Worm (Caenorhabditis elegans): Measurements from ENCODE around the gene Y47D7A.7.

- TF ChIP-seq mls-2 (tag; optimal IDR thresholded peaks at IDR 0.05) = no peak
- TF ChIP-seq lin-13 (tag; optimal IDR thresholded peaks at IDR 0.05) = no peak
- peak; percentile 93 for TF ChIP-seq ces-1 (GFP tag; optimal IDR thresholded peaks at IDR 0.05)
These were observed 30.9 kb upstream of the Y47D7A.7 start, which contains the start of gene rft-2 for ce11 chrV:4450523-4451089.

Data from whole organism, mixed stage, embryonic.